Fruit fly (Drosophila melanogaster): ENCODE results near the gene Svip.

DNA sequence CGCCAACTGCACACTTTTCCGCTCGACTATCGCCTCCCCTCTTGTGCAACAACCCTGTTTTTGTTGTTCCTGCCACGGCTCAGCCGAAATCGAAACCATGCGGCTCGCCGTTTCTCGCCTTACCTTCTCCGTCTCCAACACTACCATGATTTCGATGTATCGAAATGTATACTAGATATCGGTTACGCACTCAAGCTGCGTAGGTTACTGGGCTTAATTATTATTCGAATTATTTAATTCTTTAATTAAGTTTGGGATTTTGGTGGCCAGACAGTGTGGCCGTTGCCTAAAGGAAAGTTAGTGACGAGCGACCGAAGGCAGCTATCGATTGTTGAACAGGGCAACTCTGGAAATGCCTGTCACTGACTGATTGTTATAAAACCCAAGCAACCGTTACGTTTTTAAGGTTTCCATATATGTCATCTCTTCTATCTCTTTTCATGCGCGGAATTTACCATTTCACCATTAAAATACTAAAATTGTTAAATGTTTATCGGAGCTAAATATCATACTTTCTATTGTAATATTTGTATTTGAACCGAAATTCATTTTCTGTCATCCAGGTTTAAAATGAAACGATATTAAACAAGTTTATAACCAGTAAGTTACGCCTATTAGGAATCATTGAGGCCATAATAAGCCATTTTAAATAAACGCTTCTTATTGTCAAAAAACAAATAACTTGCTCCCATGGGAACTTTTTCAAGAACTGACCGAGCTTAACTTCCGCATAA, 43.5 kb downstream of the Svip start, which contains the start of gene eIF4E1:
- TF ChIP-seq CG8119 (GFP tag; IDR thresholded peaks at IDR 0.05) (no peak), CG11902 (GFP tag; optimal IDR thresholded peaks at IDR 0.05) (no peak), svp (GFP tag) (no peak), CG3919 (GFP tag; optimal IDR thresholded peaks at IDR 0.05) (no peak), CG6808 (GFP tag; optimal IDR thresholded peaks at IDR 0.05) (no peak), spab (GFP tag; optimal IDR thresholded peaks at IDR 0.05) (no peak), Smox (GFP tag; optimal IDR thresholded peaks at IDR 0.05) (no peak), Eip75B (GFP tag; optimal IDR thresholded peaks at IDR 0.05) (no peak), dsx (GFP tag; optimal IDR thresholded peaks at IDR 0.05; ENCODE audit: poor library complexity, severe bottlenecking) (no peak)

Data from whole organism, prepupa.